Worm (Caenorhabditis elegans) whole organism, L3 larva: Measurements from ENCODE around the gene pigk-1.

Experiments used
- ama-1 ChIP-seq: fragments of 150-350 bp; optimal IDR thresholded peaks from 2 replicates; lab custom pipeline; 2018
- ceh-82 ChIP-seq: fragments of 150-350 bp; optimal IDR thresholded peaks from 2 replicates; lab custom pipeline; 2014; ENCODE audit warnings: missing biosample characterization, missing genetic modification characterization
- daf-12 ChIP-seq: fragments of 150-350 bp; optimal IDR thresholded peaks from 2 replicates; lab custom pipeline; 2014; ENCODE audit warnings: missing biosample characterization, missing genetic modification reagents, missing genetic modification characterization
- elt-3 ChIP-seq, 3 experiments: fragments of 150-350 bp in 1 of 3; sonication (generic microtip) in 2 of 3; optimal IDR thresholded peaks; 2 replicates in 2 of 3; 4 replicates in 1 of 3; lab custom pipeline; 2014 to 2017; ENCODE audit warnings: missing biosample characterization in 3 of 3, missing genetic modification characterization in 3 of 3
- mdl-1 ChIP-seq: fragments of 150-350 bp; optimal IDR thresholded peaks from 2 replicates; lab custom pipeline; 2014; ENCODE audit warnings: missing biosample characterization, missing genetic modification characterization
- nhr-11 ChIP-seq: fragments of 150-350 bp; optimal IDR thresholded peaks from 2 replicates; lab custom pipeline; 2014; ENCODE audit warnings: missing biosample characterization, missing genetic modification characterization
- nhr-12 ChIP-seq: fragments of 150-350 bp; optimal IDR thresholded peaks from 2 replicates; lab custom pipeline; 2014; ENCODE audit warnings: missing biosample characterization, missing genetic modification characterization
- nhr-23 ChIP-seq: fragments of 150-350 bp; optimal IDR thresholded peaks from 2 replicates; lab custom pipeline; 2014; ENCODE audit warnings: missing biosample characterization, missing genetic modification reagents, missing genetic modification characterization
- snpc-4 ChIP-seq: fragments of 150-350 bp; optimal IDR thresholded peaks from 2 replicates; lab custom pipeline; 2014; ENCODE audit warnings: missing biosample characterization, missing genetic modification characterization
- unc-62 ChIP-seq: fragments of 150-350 bp; sonication (generic microtip); optimal IDR thresholded peaks from 4 replicates; lab custom pipeline; 2014; ENCODE audit warnings: missing biosample characterization, missing genetic modification reagents, missing genetic modification characterization

DNA sequence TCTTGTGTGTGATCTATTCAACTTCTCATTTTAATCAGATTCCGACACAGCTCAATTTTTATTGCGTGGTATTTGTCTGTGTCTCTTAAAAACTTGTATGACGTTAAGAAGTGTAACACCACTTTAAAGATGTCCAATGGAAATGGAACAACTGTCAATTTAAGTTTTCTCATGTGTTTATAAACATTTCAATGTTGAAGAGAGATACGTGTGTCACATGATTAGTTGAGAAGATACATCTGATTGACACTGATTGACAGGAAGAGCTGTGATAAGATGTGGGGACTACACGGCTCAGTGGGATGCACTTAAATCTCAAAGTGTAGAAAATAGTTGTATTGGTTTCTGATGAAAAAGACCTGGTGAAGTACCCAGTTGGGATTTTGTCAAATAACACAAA is 41.5 kb downstream of the pigk-1 start:
- peak; percentile 68 for TF ChIP-seq nhr-11 (tag; lab: Kevin White, UChicago)
- no peak for TF ChIP-seq nhr-12 (tag; lab: Kevin White, UChicago)
- TF ChIP-seq snpc-4 (tag; lab: Kevin White, UChicago), result no peak
- no peak for TF ChIP-seq elt-3 (tag; optimal IDR thresholded peaks at IDR 0.05; lab: Kevin White, UChicago)
- TF ChIP-seq mdl-1 (tag; lab: Kevin White, UChicago), result no peak
- peak; percentile 83 for TF ChIP-seq unc-62
- TF ChIP-seq daf-12 (tag; lab: Kevin White, UChicago), result no peak
- TF ChIP-seq nhr-23 (tag; lab: Kevin White, UChicago), result no peak
- no peak for TF ChIP-seq ceh-82 (tag; lab: Kevin White, UChicago)
- TF ChIP-seq ama-1, result no peak
